Fruit fly (Drosophila melanogaster) whole organism, embryonic: ENCODE data around the gene mRpS23.

Experiments
- Bdp1 ChIP-seq: fragments of 200-800 bp; sonication (Bioruptor generic); optimal IDR thresholded peaks from 3 replicates; lab custom pipeline; 2016; ENCODE audit warnings: missing biosample characterization, missing genetic modification characterization
- Blimp-1 ChIP-seq: fragments of 200-800 bp; sonication (Bioruptor generic); optimal IDR thresholded peaks from 3 replicates; lab custom pipeline; 2018; ENCODE audit warnings: missing biosample characterization, missing genetic modification characterization, mild to moderate bottlenecking, moderate library complexity, missing genetic modification reagents
- CG10366 ChIP-seq: fragments of 200-800 bp; sonication (Bioruptor generic); IDR thresholded peaks from 2 replicates; pipeline ENCODE4 v1.3.6; 2022; ENCODE audit warnings: missing biosample characterization, missing genetic modification characterization
- CG10462 ChIP-seq: fragments of 200-800 bp; sonication (Bioruptor generic); optimal IDR thresholded peaks from 2 replicates; lab custom pipeline; 2016; ENCODE audit warnings: missing biosample characterization, missing genetic modification characterization
- CG10979 ChIP-seq: fragments of 200-800 bp; sonication (Bioruptor generic); optimal IDR thresholded peaks from 2 replicates; lab custom pipeline; 2018; ENCODE audit warnings: missing biosample characterization, mild to moderate bottlenecking, missing genetic modification characterization, moderate library complexity
- CG11456 ChIP-seq: fragments of 200-800 bp; sonication (Bioruptor generic); IDR thresholded peaks from 3 replicates; pipeline ENCODE4 v1.3.6; 2022; ENCODE audit warnings: missing biosample characterization, missing genetic modification characterization
- CG12219 ChIP-seq: fragments of 200-800 bp; sonication (Bioruptor generic); optimal IDR thresholded peaks from 3 replicates; lab custom pipeline; 2018; ENCODE audit warnings: missing biosample characterization, mild to moderate bottlenecking, missing genetic modification characterization
- CG13894 ChIP-seq: fragments of 200-800 bp; sonication (Bioruptor generic); optimal IDR thresholded peaks from 3 replicates; lab custom pipeline; 2018; ENCODE audit warnings: missing biosample characterization, mild to moderate bottlenecking, missing genetic modification characterization, moderate library complexity
- CG14014 ChIP-seq: fragments of 200-800 bp; sonication (Bioruptor generic); IDR thresholded peaks from 2 replicates; pipeline ENCODE4 v1.3.6; 2022; ENCODE audit warnings: missing biosample characterization, missing genetic modification characterization
- CG16815 ChIP-seq: fragments of 200-800 bp; sonication (Bioruptor generic); optimal IDR thresholded peaks from 3 replicates; lab custom pipeline; 2017; ENCODE audit warnings: missing biosample characterization, mild to moderate bottlenecking, missing genetic modification characterization
- CG17568 ChIP-seq: fragments of 200-800 bp; sonication (Bioruptor generic); optimal IDR thresholded peaks from 2 replicates; lab custom pipeline; 2018; ENCODE audit warnings: missing biosample characterization, mild to moderate bottlenecking, missing genetic modification characterization, moderate library complexity
- CG18764 ChIP-seq: fragments of 200-800 bp; sonication (Bioruptor generic); optimal IDR thresholded peaks from 3 replicates; lab custom pipeline; 2016; ENCODE audit warnings: missing biosample characterization, missing genetic modification characterization
- CG31365 ChIP-seq: fragments of 200-800 bp; sonication (Bioruptor generic); optimal IDR thresholded peaks from 2 replicates; lab custom pipeline; 2018; ENCODE audit warnings: missing biosample characterization, mild to moderate bottlenecking, missing genetic modification characterization
- CG32532 ChIP-seq: fragments of 200-800 bp; sonication (Bioruptor generic); IDR thresholded peaks from 2 replicates; pipeline ENCODE4 v1.3.6; 2022; ENCODE audit warnings: missing biosample characterization, missing genetic modification characterization
- CG3407 ChIP-seq: fragments of 200-800 bp; sonication (Bioruptor generic); optimal IDR thresholded peaks from 2 replicates; lab custom pipeline; 2018; ENCODE audit warnings: missing biosample characterization, mild to moderate bottlenecking, missing genetic modification characterization
- CG3726 ChIP-seq: fragments of 200-800 bp; sonication (Bioruptor generic); IDR thresholded peaks from 3 replicates; pipeline ENCODE4, ENCODE4 v1.3.6; 2022; ENCODE audit warnings: missing biosample characterization, missing genetic modification characterization
- CG4707 ChIP-seq: fragments of 200-800 bp; sonication (Bioruptor generic); optimal IDR thresholded peaks from 2 replicates; lab custom pipeline; 2018; ENCODE audit warnings: missing biosample characterization, mild to moderate bottlenecking, missing genetic modification characterization, moderate library complexity
- CG5180 ChIP-seq: fragments of 200-800 bp; sonication (Bioruptor generic); optimal IDR thresholded peaks from 3 replicates; lab custom pipeline; 2017; ENCODE audit warnings: missing biosample characterization, missing genetic modification characterization, mild to moderate bottlenecking, moderate library complexity, missing genetic modification reagents
- CG7839 ChIP-seq: fragments of 200-800 bp; sonication (Bioruptor generic); optimal IDR thresholded peaks from 3 replicates; lab custom pipeline; 2018; ENCODE audit warnings: missing biosample characterization, mild to moderate bottlenecking, missing genetic modification characterization, moderate library complexity
- CG9797 ChIP-seq: fragments of 200-800 bp; sonication (Bioruptor generic); optimal IDR thresholded peaks from 3 replicates; lab custom pipeline; 2018; ENCODE audit warnings: missing biosample characterization, mild to moderate bottlenecking, missing genetic modification characterization
- Dek ChIP-seq: fragments of 200-800 bp; sonication (Bioruptor generic); optimal IDR thresholded peaks from 3 replicates; lab custom pipeline; 2019; ENCODE audit warnings: missing biosample characterization, mild to moderate bottlenecking, missing genetic modification characterization, moderate library complexity
- Dll ChIP-seq: fragments of 200-800 bp; sonication (Bioruptor generic); IDR thresholded peaks from 4 replicates; pipeline ENCODE4 v1.3.6; 2022; ENCODE audit warnings: missing biosample characterization, missing genetic modification characterization; ENCODE audit not compliant: partially characterized antibody
- Dref ChIP-seq: fragments of 200-800 bp; sonication (Bioruptor generic); IDR thresholded peaks from 2 replicates; pipeline ENCODE4 v1.3.6; 2022; ENCODE audit warnings: missing biosample characterization, missing genetic modification characterization
- E2f2 ChIP-seq: fragments of 200-800 bp; sonication (Bioruptor generic); IDR thresholded peaks from 2 replicates; pipeline ENCODE4 v1.3.6; 2022; ENCODE audit warnings: missing biosample characterization, missing genetic modification characterization
- Fer2 ChIP-seq: fragments of 200-800 bp; sonication (Bioruptor generic); optimal IDR thresholded peaks from 2 replicates; lab custom pipeline; 2018; ENCODE audit warnings: missing biosample characterization, mild to moderate bottlenecking, missing genetic modification characterization, moderate library complexity
- Gug ChIP-seq: fragments of 200-800 bp; sonication (Bioruptor generic); IDR thresholded peaks from 4 replicates; pipeline ENCODE4 v1.3.6; 2022; ENCODE audit warnings: missing biosample characterization, missing genetic modification characterization
- H2.0 ChIP-seq: fragments of 200-800 bp; sonication (Bioruptor generic); IDR thresholded peaks from 2 replicates; pipeline ENCODE4 v1.3.6; 2022; ENCODE audit warnings: missing biosample characterization, missing genetic modification characterization
- Mes4 ChIP-seq: fragments of 200-800 bp; sonication (Bioruptor generic); optimal IDR thresholded peaks from 2 replicates; lab custom pipeline; 2016; ENCODE audit warnings: missing biosample characterization, missing genetic modification characterization
- Nf-YC ChIP-seq: fragments of 200-800 bp; optimal IDR thresholded peaks from 3 replicates; lab custom pipeline; 2019; ENCODE audit warnings: missing biosample characterization, mild to moderate bottlenecking, missing genetic modification characterization, moderate library complexity
- PHDP ChIP-seq: fragments of 200-800 bp; sonication (Bioruptor generic); optimal IDR thresholded peaks from 3 replicates; lab custom pipeline; 2018; ENCODE audit warnings: missing biosample characterization, mild to moderate bottlenecking, missing genetic modification characterization, moderate library complexity
- Pdp1 ChIP-seq, 2 experiments: fragments of 200-800 bp; sonication (Bioruptor generic); optimal IDR thresholded peaks; 3 replicates each; lab custom pipeline; 2016; ENCODE audit warnings: missing biosample characterization in 2 of 2, missing genetic modification characterization in 2 of 2, mild to moderate bottlenecking in 1 of 2, moderate library complexity in 1 of 2
- Rx ChIP-seq: fragments of 200-800 bp; sonication (Bioruptor generic); IDR thresholded peaks from 2 replicates; pipeline ENCODE4 v1.3.6; 2022; ENCODE audit warnings: missing biosample characterization, missing genetic modification characterization
- Side ChIP-seq: fragments of 200-800 bp; sonication (Bioruptor generic); optimal IDR thresholded peaks from 2 replicates; lab custom pipeline; 2016; ENCODE audit warnings: missing biosample characterization, missing genetic modification characterization
- Usf ChIP-seq: fragments of 200-800 bp; sonication (Bioruptor generic); optimal IDR thresholded peaks from 2 replicates; lab custom pipeline; 2017; ENCODE audit warnings: missing genotype, missing biosample characterization, missing genetic modification characterization
- ash1 ChIP-seq: fragments of 200-800 bp; sonication (Bioruptor generic); optimal IDR thresholded peaks from 2 replicates; lab custom pipeline; 2018; ENCODE audit warnings: missing biosample characterization, mild to moderate bottlenecking, missing genetic modification characterization
- danr ChIP-seq: fragments of 200-800 bp; sonication (Bioruptor generic); IDR thresholded peaks from 2 replicates; pipeline ENCODE4 v1.3.6; 2022; ENCODE audit warnings: missing biosample characterization, missing genetic modification characterization
- dmrt11E ChIP-seq: fragments of 200-800 bp; sonication (Bioruptor generic); optimal IDR thresholded peaks from 3 replicates; lab custom pipeline; 2018; ENCODE audit warnings: missing biosample characterization, mild to moderate bottlenecking, missing genetic modification characterization, moderate library complexity
- dmrt99B ChIP-seq: fragments of 200-800 bp; sonication (Bioruptor generic); optimal IDR thresholded peaks from 2 replicates; lab custom pipeline; 2018; ENCODE audit warnings: missing biosample characterization, mild to moderate bottlenecking, missing genetic modification characterization, moderate library complexity
- ems ChIP-seq: fragments of 200-800 bp; sonication (Bioruptor generic); optimal IDR thresholded peaks from 3 replicates; lab custom pipeline; 2016; ENCODE audit warnings: missing biosample characterization, missing genetic modification characterization
- exex ChIP-seq: fragments of 200-800 bp; sonication (Bioruptor generic); optimal IDR thresholded peaks from 4 replicates; lab custom pipeline; 2018; ENCODE audit warnings: missing biosample characterization, mild to moderate bottlenecking, missing genetic modification characterization, moderate library complexity
- gro ChIP-seq: fragments of 200-800 bp; sonication (Bioruptor generic); optimal IDR thresholded peaks from 2 replicates; lab custom pipeline; 2016; ENCODE audit warnings: missing biosample characterization, missing genetic modification characterization
- gt ChIP-seq: fragments of 200-800 bp; sonication (Bioruptor generic); IDR thresholded peaks from 2 replicates; pipeline ENCODE4 v1.3.6; 2022; ENCODE audit warnings: missing biosample characterization, missing genetic modification characterization
- kah ChIP-seq: fragments of 200-800 bp; sonication (Bioruptor generic); optimal IDR thresholded peaks from 2 replicates; lab custom pipeline; 2018; ENCODE audit warnings: missing biosample characterization, mild to moderate bottlenecking, missing genetic modification characterization
- rib ChIP-seq: fragments of 200-800 bp; sonication (Bioruptor generic); IDR thresholded peaks from 2 replicates; pipeline ENCODE4 v1.3.6; 2022; ENCODE audit warnings: missing biosample characterization, missing genetic modification characterization
- sim ChIP-seq: fragments of 200-800 bp; sonication (Bioruptor generic); IDR thresholded peaks from 2 replicates; pipeline ENCODE4 v1.3.6; 2022; ENCODE audit warnings: missing biosample characterization, missing genetic modification characterization
- slou ChIP-seq: fragments of 200-800 bp; sonication (Bioruptor generic); optimal IDR thresholded peaks from 3 replicates; lab custom pipeline; 2016; ENCODE audit warnings: missing biosample characterization, missing genetic modification characterization
- sob ChIP-seq: fragments of 200-800 bp; sonication (Bioruptor generic); IDR thresholded peaks from 2 replicates; pipeline ENCODE4 v1.3.6; 2022; ENCODE audit warnings: missing biosample characterization, missing genetic modification characterization
- ssp ChIP-seq: fragments of 200-800 bp; sonication (Bioruptor generic); IDR thresholded peaks from 2 replicates; pipeline ENCODE4 v1.3.6; 2022; ENCODE audit warnings: missing biosample characterization, missing genetic modification characterization
- stc ChIP-seq: fragments of 200-800 bp; sonication (Bioruptor generic); IDR thresholded peaks from 2 replicates; pipeline ENCODE4 v1.3.6; 2022; ENCODE audit warnings: missing biosample characterization, missing genetic modification characterization
- toy ChIP-seq: fragments of 200-800 bp; sonication (Bioruptor generic); IDR thresholded peaks from 2 replicates; pipeline ENCODE4 v1.3.6; 2022; ENCODE audit warnings: missing biosample characterization, missing genetic modification characterization
- unc-4 ChIP-seq: fragments of 200-800 bp; sonication (Bioruptor generic); IDR thresholded peaks from 2 replicates; pipeline ENCODE4 v1.3.6; 2022; ENCODE audit warnings: missing biosample characterization, missing genetic modification characterization; ENCODE audit not compliant: partially characterized antibody
- wor ChIP-seq: fragments of 200-800 bp; sonication (Bioruptor generic); IDR thresholded peaks from 2 replicates; pipeline ENCODE4 v1.3.6; 2022; ENCODE audit warnings: missing biosample characterization, missing genetic modification characterization

Gene mRpS23

DNA sequence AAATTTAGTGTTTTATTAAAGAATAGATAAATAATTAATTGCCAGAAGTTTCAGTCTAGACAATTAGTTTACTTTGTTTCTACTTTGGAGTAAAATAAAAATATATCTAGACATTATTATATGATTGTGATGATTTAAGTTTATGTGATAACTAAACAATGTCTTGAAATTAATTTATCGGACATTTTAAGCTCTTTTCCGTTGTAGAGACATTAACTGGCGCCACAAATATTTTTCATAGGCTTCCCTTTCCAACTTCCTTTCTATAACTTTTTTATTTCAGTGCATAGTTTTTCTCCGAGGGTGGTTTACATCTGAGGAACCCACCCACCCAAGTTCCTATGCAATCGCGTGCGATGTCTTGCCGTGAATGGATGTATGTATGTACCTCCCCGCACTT is 41.8 kb upstream of the mRpS23 start (continued):
- TF ChIP-seq Dek (tag; lab: Kevin White, UChicago) (no peak), Gug (GFP tag; lab: Robert Waterston, UW) (no peak), Usf (no peak), toy (no peak), CG7839 (tag; lab: Kevin White, UChicago) (peak; percentile 61), ems (GFP tag; lab: Kevin White, UChicago) (no peak), CG31365 (tag; lab: Kevin White, UChicago) (no peak), H2.0 (GFP tag; lab: Robert Waterston, UW) (no peak), Fer2 (tag; lab: Kevin White, UChicago) (no peak), Bdp1 (no peak), exex (no peak), CG10979 (tag; lab: Kevin White, UChicago) (peak; percentile 57), ssp (GFP tag; lab: Robert Waterston, UW) (no peak), CG4707 (GFP tag; lab: Kevin White, UChicago) (no peak), Dll (no peak), kah (no peak), CG10462 (GFP tag; lab: Kevin White, UChicago) (no peak), CG5180 (no peak), CG14014 (GFP tag; lab: Robert Waterston, UW) (no peak), Rx (no peak), rib (no peak), dmrt99B (peak; percentile 63), CG11456 (GFP tag; lab: Robert Waterston, UW) (no peak), slou (peak; percentile 14), CG3407 (GFP tag; lab: Kevin White, UChicago) (peak; percentile 24), E2f2 (GFP tag; lab: Robert Waterston, UW) (no peak), CG16815 (GFP tag; lab: Kevin White, UChicago) (no peak), Nf-YC (tag; lab: Kevin White, UChicago) (no peak), CG18764 (no peak), danr (GFP tag; lab: Robert Waterston, UW) (no peak), Mes4 (GFP tag; lab: Kevin White, UChicago) (no peak), CG10366 (GFP tag; lab: Robert Waterston, UW) (no peak), CG3726 (no peak), CG17568 (no peak), ash1 (GFP tag; lab: Kevin White, UChicago) (no peak), dmrt11E (peak; percentile 64), CG32532 (GFP tag; lab: Robert Waterston, UW) (no peak), gro (GFP tag; lab: Kevin White, UChicago) (no peak), sob (GFP tag; lab: Robert Waterston, UW) (no peak), CG13894 (no peak), Blimp-1 (peak; percentile 61), Side (GFP tag; lab: Kevin White, UChicago) (no peak), Pdp1 (GFP tag; optimal IDR thresholded peaks at IDR 0.05; lab: Kevin White, UChicago) (no peak), Dref (GFP tag; lab: Robert Waterston, UW) (no peak), unc-4 (GFP tag; lab: Robert Waterston, UW) (no peak), wor (GFP tag; lab: Robert Waterston, UW) (no peak), gt (GFP tag; lab: Robert Waterston, UW) (no peak), stc (no peak), CG12219 (GFP tag; lab: Kevin White, UChicago) (peak; percentile 11), sim (GFP tag; lab: Robert Waterston, UW) (no peak), CG9797 (GFP tag; lab: Kevin White, UChicago) (no peak), PHDP (tag; lab: Kevin White, UChicago) (peak; percentile 37)
